Worm (Caenorhabditis elegans): ENCODE data around the gene T10D4.15.

Gene T10D4.15

ce11 chrII:3145842-3146241 lies at the start of gene T10D4.15:
T10D4.15 (plus strand) TSS chrII:3146142.
- TF ChIP-seq ztf-6 (GFP tag; IDR thresholded peaks at IDR 0.05) (no peak), akir-1 (GFP tag; optimal IDR thresholded peaks at IDR 0.05) (no peak), F22D6.2 (tag; optimal IDR thresholded peaks at IDR 0.05) (no peak), ztf-3 (GFP tag; optimal IDR thresholded peaks at IDR 0.05) (no peak), ceh-58 (GFP tag; IDR thresholded peaks at IDR 0.05) (no peak), pbrm-1 (GFP tag; IDR thresholded peaks at IDR 0.05) (no peak), F10E7.11 (tag; optimal IDR thresholded peaks at IDR 0.05) (no peak), ZK185.1 (tag; optimal IDR thresholded peaks at IDR 0.05; ENCODE audit: poor library complexity, severe bottlenecking) (no peak), nhr-27 (tag; optimal IDR thresholded peaks at IDR 0.05) (no peak), egrh-3 (GFP tag; IDR thresholded peaks at IDR 0.05) (no peak), B0261.1 (tag; optimal IDR thresholded peaks at IDR 0.05) (no peak), mel-28 (tag; optimal IDR thresholded peaks at IDR 0.05; ENCODE audit: borderline replicate concordance) (no peak)

ce11 chrII:3096857-3097256 lies 49.1 kb upstream of the T10D4.15 start, which contains the start of gene Y25C1A.14:
Y25C1A.14 (minus strand) TSS chrII:3096957.
- no peak for TF ChIP-seq F39B2.1 (GFP tag; IDR thresholded peaks at IDR 0.05)
- TF ChIP-seq T26A5.8 (tag; optimal IDR thresholded peaks at IDR 0.05): no peak
- TF ChIP-seq F57A8.1 (GFP tag; optimal IDR thresholded peaks at IDR 0.05): no peak
- TF ChIP-seq K12H6.12 (tag; optimal IDR thresholded peaks at IDR 0.05): no peak
- no peak for TF ChIP-seq ztf-6 (GFP tag; IDR thresholded peaks at IDR 0.05)
- no peak for TF ChIP-seq unc-130 (GFP tag; optimal IDR thresholded peaks at IDR 0.05)
- no peak for TF ChIP-seq attf-5 (GFP tag; optimal IDR thresholded peaks at IDR 0.05)
- no peak for TF ChIP-seq bed-2 (GFP tag; IDR thresholded peaks at IDR 0.05)
- no peak for TF ChIP-seq lag-1 (GFP tag; IDR thresholded peaks at IDR 0.05)
- TF ChIP-seq attf-3 (GFP tag; conservative IDR thresholded peaks at IDR 0.05): no peak

ce11 chrII:3100546-3100945 lies 45.4 kb upstream of the T10D4.15 start, which contains the start of gene srg-24:
srg-24 (minus strand) TSS chrII:3100646.
- TF ChIP-seq F57A8.1 (GFP tag; optimal IDR thresholded peaks at IDR 0.05) (no peak), ccch-3 (GFP tag; optimal IDR thresholded peaks at IDR 0.05) (no peak), F52B5.7 (tag; optimal IDR thresholded peaks at IDR 0.05) (no peak), B0336.3 (GFP tag; IDR thresholded peaks at IDR 0.05) (no peak), ztf-28 (GFP tag; IDR thresholded peaks at IDR 0.05) (no peak), tbx-9 (tag; optimal IDR thresholded peaks at IDR 0.05; ENCODE audit: borderline replicate concordance) (no peak), rpc-1 (optimal IDR thresholded peaks at IDR 0.05) (no peak), rpc-1 (tag; optimal IDR thresholded peaks at IDR 0.05) (no peak), Y56A3A.18 (GFP tag; IDR thresholded peaks at IDR 0.05) (no peak), pha-4 (tag; optimal IDR thresholded peaks at IDR 0.05) (no peak), madf-3 (GFP tag; IDR thresholded peaks at IDR 0.05) (no peak), ekl-4 (GFP tag; IDR thresholded peaks at IDR 0.05) (no peak), ceh-91 (GFP tag; IDR thresholded peaks at IDR 0.05) (no peak), attf-3 (GFP tag; conservative IDR thresholded peaks at IDR 0.05) (no peak), cebp-1 (GFP tag; IDR thresholded peaks at IDR 0.05) (no peak), cebp-1 (tag; optimal IDR thresholded peaks at IDR 0.05) (no peak), egrh-3 (GFP tag; IDR thresholded peaks at IDR 0.05) (no peak), F22D6.2 (tag; optimal IDR thresholded peaks at IDR 0.05) (no peak), bed-1 (GFP tag; IDR thresholded peaks at IDR 0.05) (no peak)

- TF ChIP-seq akir-1 (GFP tag; optimal IDR thresholded peaks at IDR 0.05) (no peak), Y56A3A.18 (GFP tag; IDR thresholded peaks at IDR 0.05) (no peak), nhr-179 (tag; optimal IDR thresholded peaks at IDR 0.05) (no peak), snpc-1.3 (tag; optimal IDR thresholded peaks at IDR 0.05; ENCODE audit: insufficient read depth) (no peak), T07F8.4 (tag; optimal IDR thresholded peaks at IDR 0.05) (no peak), egrh-3 (GFP tag; IDR thresholded peaks at IDR 0.05) (no peak), zim-3 (tag; optimal IDR thresholded peaks at IDR 0.05) (no peak), C06A6.2 (GFP tag; conservative IDR thresholded peaks at IDR 0.05) (no peak), madf-8 (GFP tag; conservative IDR thresholded peaks at IDR 0.05) (no peak), snpc-4 (GFP tag; optimal IDR thresholded peaks at IDR 0.05) (no peak), snpc-4 (tag; optimal IDR thresholded peaks at IDR 0.05) (no peak), athp-1 (tag; optimal IDR thresholded peaks at IDR 0.05) (no peak), B0336.3 (GFP tag; IDR thresholded peaks at IDR 0.05) (no peak), snpc-3.4 (tag; optimal IDR thresholded peaks at IDR 0.05) (no peak)
These were observed 43.9 kb upstream of the T10D4.15 start, which contains the start of gene clec-121 for ce11 chrII:3102018-3102417. clec-121 (plus strand) TSS chrII:3102318.
